Worm (Caenorhabditis elegans): ENCODE data around the gene F46H5.11.

Gene F46H5.11

DNA sequence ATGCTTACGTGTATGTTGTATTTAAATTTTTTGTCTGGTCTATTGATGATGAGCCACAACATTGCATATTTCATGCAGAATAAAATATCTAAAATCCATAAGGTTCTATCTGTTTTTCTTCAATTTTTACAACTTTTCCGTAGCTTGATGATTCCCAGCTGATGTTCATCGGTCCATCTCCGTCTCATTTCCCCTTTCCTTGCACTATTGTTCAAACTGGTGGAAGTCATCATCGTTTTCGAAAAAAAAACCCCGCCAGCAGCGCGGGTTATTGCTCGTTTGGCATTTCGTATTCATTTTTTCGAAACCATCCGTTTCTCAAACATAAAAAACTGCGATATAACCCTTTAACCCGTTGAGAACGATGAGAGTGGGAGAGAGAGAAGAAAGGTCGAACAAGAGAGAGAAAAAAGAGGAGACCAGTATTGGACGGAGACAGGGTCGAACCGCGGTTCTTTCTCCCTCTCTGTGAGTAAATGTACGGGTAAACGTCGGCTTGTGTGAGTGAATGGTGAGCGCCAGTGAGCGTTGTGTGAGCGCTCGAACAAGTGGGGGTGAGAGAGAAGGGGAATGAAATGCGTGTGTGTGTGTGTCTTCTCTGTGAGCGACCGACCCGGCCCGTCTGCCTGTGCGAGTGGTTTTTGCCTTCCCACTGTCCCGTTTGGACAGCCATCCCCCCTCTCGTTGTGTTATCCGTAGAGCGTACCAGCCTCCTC lies 7.1 kb downstream of the F46H5.11 start (continued):
- TF ChIP-seq egrh-3 (GFP tag; IDR thresholded peaks at IDR 0.05), result peak; percentile 87
- peak; percentile 80 for TF ChIP-seq gei-17 (GFP tag; optimal IDR thresholded peaks at IDR 0.05)
- TF ChIP-seq snpc-4 (GFP tag; optimal IDR thresholded peaks at IDR 0.05), result no peak
- TF ChIP-seq snpc-4 (tag; optimal IDR thresholded peaks at IDR 0.05), result peak in 3 of 4 experiments; percentile 49 to 79 (median 73)
- TF ChIP-seq F10E7.11 (tag; optimal IDR thresholded peaks at IDR 0.05), result no peak
- TF ChIP-seq ceh-27 (GFP tag; optimal IDR thresholded peaks at IDR 0.05), result peak; percentile 93
- TF ChIP-seq Y95B8A.8 (GFP tag; IDR thresholded peaks at IDR 0.05), result no peak
- no peak for TF ChIP-seq egl-44 (GFP tag; IDR thresholded peaks at IDR 0.05)
- no peak for TF ChIP-seq fkh-3 (tag; optimal IDR thresholded peaks at IDR 0.05)
- TF ChIP-seq chd-7 (tag; optimal IDR thresholded peaks at IDR 0.05), result peak; percentile 64
- no peak for TF ChIP-seq ceh-100 (GFP tag; IDR thresholded peaks at IDR 0.05)
- TF ChIP-seq ceh-79 (tag; optimal IDR thresholded peaks at IDR 0.05), result no peak
- no peak for TF ChIP-seq hsf-1 (GFP tag; IDR thresholded peaks at IDR 0.05)
- TF ChIP-seq Y53F4B.3 (GFP tag; IDR thresholded peaks at IDR 0.05), result no peak
- no peak for TF ChIP-seq dpff-1 (tag; optimal IDR thresholded peaks at IDR 0.05)
- no peak for TF ChIP-seq snpc-1.3 (tag; optimal IDR thresholded peaks at IDR 0.05; ENCODE audit: insufficient read depth)
- peak; percentile 11 for TF ChIP-seq B0261.1 (tag; optimal IDR thresholded peaks at IDR 0.05)
- TF ChIP-seq B0035.1 (tag; optimal IDR thresholded peaks at IDR 0.05), result peak; percentile 51
- TF ChIP-seq zfh-2 (GFP tag; conservative IDR thresholded peaks at IDR 0.05), result peak; percentile 98
- no peak for TF ChIP-seq F57C9.4 (tag; optimal IDR thresholded peaks at IDR 0.05)
- peak; percentile 17; the same call in 1 of the 2 replicates for TF ChIP-seq C17E4.6 (GFP tag; IDR thresholded peaks at IDR 0.05)
- no peak for TF ChIP-seq B0019.2 (GFP tag; conservative IDR thresholded peaks at IDR 0.05)
- TF ChIP-seq ztf-28 (GFP tag; IDR thresholded peaks at IDR 0.05), result no peak
- TF ChIP-seq egl-18 (GFP tag; IDR thresholded peaks at IDR 0.05), result 0 out of 2 replicates have a peak, but pooled peaks have one; percentile 16
- TF ChIP-seq ztf-25 (GFP tag; IDR thresholded peaks at IDR 0.05), result no peak
- TF ChIP-seq ama-1 (optimal IDR thresholded peaks at IDR 0.05), result no peak
- no peak for TF ChIP-seq ama-1 (GFP tag; optimal IDR thresholded peaks at IDR 0.05)
- TF ChIP-seq rec-8 (tag; optimal IDR thresholded peaks at IDR 0.05), result no peak
- TF ChIP-seq cebp-1 (GFP tag; IDR thresholded peaks at IDR 0.05), result peak; percentile 72
- TF ChIP-seq cebp-1 (tag; optimal IDR thresholded peaks at IDR 0.05), result peak; percentile 89
- no peak for TF ChIP-seq nhr-179 (tag; optimal IDR thresholded peaks at IDR 0.05)
- no peak for TF ChIP-seq lsy-27 (tag; optimal IDR thresholded peaks at IDR 0.05; ENCODE audit: borderline replicate concordance, insufficient read depth)
- peak; percentile 46 for TF ChIP-seq atf-7 (tag; optimal IDR thresholded peaks at IDR 0.05)
- TF ChIP-seq ccch-3 (GFP tag; optimal IDR thresholded peaks at IDR 0.05), result no peak
- peak; percentile 81 for TF ChIP-seq K11D2.4 (GFP tag; IDR thresholded peaks at IDR 0.05)
- TF ChIP-seq sea-2 (GFP tag; IDR thresholded peaks at IDR 0.05), result no peak
- peak; percentile 76 for TF ChIP-seq pbrm-1 (GFP tag; IDR thresholded peaks at IDR 0.05)
- TF ChIP-seq mel-28 (tag; optimal IDR thresholded peaks at IDR 0.05; ENCODE audit: borderline replicate concordance), result no peak
